Fruit fly (Drosophila melanogaster): Measurements from ENCODE around the gene Mur29B.

The Mur29B gene

dm6 chr2L:8376717-8377116 is 24.7 kb downstream of the Mur29B start, which contains the start of the genes CG13390 and CG17294 (continued):
- TF ChIP-seq inv (GFP tag; IDR thresholded peaks at IDR 0.05; ENCODE audit: partially characterized antibody) (peak; percentile 71; the same call in 1 of the 2 replicates), NFAT (GFP tag; IDR thresholded peaks at IDR 0.05) (peak; percentile 100), Pdp1 (GFP tag; optimal IDR thresholded peaks at IDR 0.05) (peak; percentile 96 to 97), hbn (GFP tag; IDR thresholded peaks at IDR 0.05; ENCODE audit: partially characterized antibody) (peak; percentile 70; the same call in 1 of the 2 replicates), eyg (GFP tag; optimal IDR thresholded peaks at IDR 0.05) (peak; percentile 91), ftz-f1 (GFP tag; optimal IDR thresholded peaks at IDR 0.05) (peak; percentile 82), hth (optimal IDR thresholded peaks at IDR 0.05) (no peak), run (tag; optimal IDR thresholded peaks at IDR 0.05) (peak; percentile 99), unpg (GFP tag; optimal IDR thresholded peaks at IDR 0.05) (peak; percentile 100), wdn (GFP tag; IDR thresholded peaks at IDR 0.05) (peak; percentile 100), kah (GFP tag; optimal IDR thresholded peaks at IDR 0.05) (peak; percentile 99), CG6813 (GFP tag; optimal IDR thresholded peaks at IDR 0.05) (peak; percentile 99), CG12659 (GFP tag; optimal IDR thresholded peaks at IDR 0.05) (peak; percentile 100), Antp (GFP tag; optimal IDR thresholded peaks at IDR 0.05) (peak; percentile 82), stwl (tag; optimal IDR thresholded peaks at IDR 0.05) (peak; percentile 87), Six4 (GFP tag; optimal IDR thresholded peaks at IDR 0.05) (peak; percentile 99), dm (GFP tag; optimal IDR thresholded peaks at IDR 0.05) (peak; percentile 87), CG1529 (GFP tag; optimal IDR thresholded peaks at IDR 0.05) (peak; percentile 99), CG6272 (GFP tag; IDR thresholded peaks at IDR 0.05) (peak; percentile 99), Nf-YB (GFP tag; optimal IDR thresholded peaks at IDR 0.05) (peak; percentile 91), CG10274 (GFP tag; optimal IDR thresholded peaks at IDR 0.05) (peak; percentile 94), CG31365 (tag; optimal IDR thresholded peaks at IDR 0.05) (peak; percentile 94), CG30431 (GFP tag; optimal IDR thresholded peaks at IDR 0.05) (peak; percentile 98), exex (tag; optimal IDR thresholded peaks at IDR 0.05) (peak; percentile 98), CG12219 (GFP tag; optimal IDR thresholded peaks at IDR 0.05) (peak; percentile 99), Aef1 (GFP tag; IDR thresholded peaks at IDR 0.05) (peak; percentile 100), CG10979 (tag; optimal IDR thresholded peaks at IDR 0.05) (peak; percentile 99), CG6765 (GFP tag; optimal IDR thresholded peaks at IDR 0.05) (peak; percentile 100), CG32772 (GFP tag; IDR thresholded peaks at IDR 0.05) (peak; percentile 100), CG17829 (tag; optimal IDR thresholded peaks at IDR 0.05) (peak; percentile 100), Camta (GFP tag; optimal IDR thresholded peaks at IDR 0.05) (peak; percentile 96), esg (GFP tag; conservative IDR thresholded peaks at IDR 0.05) (peak; percentile 100), org-1 (GFP tag; optimal IDR thresholded peaks at IDR 0.05) (peak; percentile 98), CG34376 (GFP tag; optimal IDR thresholded peaks at IDR 0.05) (peak; percentile 100), CG12071 (GFP tag; optimal IDR thresholded peaks at IDR 0.05) (peak; percentile 99), CG10565 (GFP tag; optimal IDR thresholded peaks at IDR 0.05) (peak; percentile 93), Trl (optimal IDR thresholded peaks at IDR 0.05) (no peak), Trl (GFP tag; optimal IDR thresholded peaks at IDR 0.05) (peak; percentile 92), klu (GFP tag; IDR thresholded peaks at IDR 0.05) (peak; percentile 99), nerfin-1 (tag; optimal IDR thresholded peaks at IDR 0.05) (peak; percentile 99), CG10321 (GFP tag; IDR thresholded peaks at IDR 0.05) (peak; percentile 90), lilli (GFP tag; optimal IDR thresholded peaks at IDR 0.05) (peak; percentile 99), CG31224 (GFP tag; IDR thresholded peaks at IDR 0.05) (peak; percentile 99), Hr39 (optimal IDR thresholded peaks at IDR 0.05) (no peak), CG15073 (GFP tag; optimal IDR thresholded peaks at IDR 0.05) (peak; percentile 90), disco-r (GFP tag; optimal IDR thresholded peaks at IDR 0.05) (peak; percentile 87), CG6654 (GFP tag; optimal IDR thresholded peaks at IDR 0.05) (peak; percentile 93), CG32767 (GFP tag; IDR thresholded peaks at IDR 0.05) (peak; percentile 99), E2f1 (GFP tag; IDR thresholded peaks at IDR 0.05) (peak; percentile 100), fd102C (GFP tag; optimal IDR thresholded peaks at IDR 0.05) (peak; percentile 89), CG2889 (GFP tag; IDR thresholded peaks at IDR 0.05) (peak; percentile 99), ERR (GFP tag; optimal IDR thresholded peaks at IDR 0.05) (peak; percentile 84)
